Fruit fly (Drosophila melanogaster): ENCODE results near the gene CG16985.

Gene CG16985

dm6 chr3L:2578315-2578714 lies 20.8 kb upstream of the CG16985 start:
- TF ChIP-seq Pif1B (GFP tag; optimal IDR thresholded peaks at IDR 0.05), result no peak
- no peak for TF ChIP-seq CG13204 (GFP tag; optimal IDR thresholded peaks at IDR 0.05)

- TF ChIP-seq CG32121 (GFP tag; IDR thresholded peaks at IDR 0.05) (peak; percentile 69; the same call in 1 of the 2 replicates), gl (tag; optimal IDR thresholded peaks at IDR 0.05) (no peak), CG34367 (tag; optimal IDR thresholded peaks at IDR 0.05) (no peak), Ets98B (GFP tag; IDR thresholded peaks at IDR 0.05) (peak; percentile 72), EcR (GFP tag; optimal IDR thresholded peaks at IDR 0.05) (no peak), Snoo (tag; optimal IDR thresholded peaks at IDR 0.05) (no peak), CG10348 (GFP tag; IDR thresholded peaks at IDR 0.05) (no peak), CG15710 (tag; optimal IDR thresholded peaks at IDR 0.05) (peak; percentile 4), Pif1B (GFP tag; optimal IDR thresholded peaks at IDR 0.05) (peak; percentile 30), CG12605 (GFP tag; IDR thresholded peaks at IDR 0.05) (peak; percentile 65), Pif1A (GFP tag; optimal IDR thresholded peaks at IDR 0.05) (peak; percentile 48), rn (GFP tag; IDR thresholded peaks at IDR 0.05) (peak; percentile 58), CG9948 (tag; optimal IDR thresholded peaks at IDR 0.05) (peak; percentile 28), fd96Ca (GFP tag; IDR thresholded peaks at IDR 0.05) (no peak), CG14655 (GFP tag; optimal IDR thresholded peaks at IDR 0.05) (peak; percentile 82), CG4496 (GFP tag; IDR thresholded peaks at IDR 0.05) (peak; percentile 66), CG8159 (tag; optimal IDR thresholded peaks at IDR 0.05) (no peak), CG17806 (tag; optimal IDR thresholded peaks at IDR 0.05) (peak; percentile 22), CG8301 (tag; optimal IDR thresholded peaks at IDR 0.05) (peak; percentile 75), D1 (tag; optimal IDR thresholded peaks at IDR 0.05) (no peak), CG13204 (GFP tag; optimal IDR thresholded peaks at IDR 0.05) (no peak)
These were observed 20.4 kb upstream of the CG16985 start for dm6 chr3L:2578737-2579136.

dm6 chr3L:2579557-2580224 lies 19.4 kb upstream of the CG16985 start:
- TF ChIP-seq D1 (tag; optimal IDR thresholded peaks at IDR 0.05) (no peak), EcR (GFP tag; optimal IDR thresholded peaks at IDR 0.05) (peak; percentile 91)

dm6 chr3L:2581343-2581825 lies 17.7 kb upstream of the CG16985 start:
- TF ChIP-seq CG15710 (tag; optimal IDR thresholded peaks at IDR 0.05), result peak; percentile 56
- peak; percentile 63 for TF ChIP-seq Pif1B (GFP tag; optimal IDR thresholded peaks at IDR 0.05)
- TF ChIP-seq Pif1A (GFP tag; optimal IDR thresholded peaks at IDR 0.05), result peak; percentile 68
- peak; percentile 93 for TF ChIP-seq CG8301 (tag; optimal IDR thresholded peaks at IDR 0.05)
- peak; percentile 70 for TF ChIP-seq CG8159 (tag; optimal IDR thresholded peaks at IDR 0.05)
- TF ChIP-seq CG32121 (GFP tag; IDR thresholded peaks at IDR 0.05), result peak; percentile 88
- peak; percentile 65 for TF ChIP-seq CG9948 (tag; optimal IDR thresholded peaks at IDR 0.05)
- peak; percentile 63 for TF ChIP-seq CG10348 (GFP tag; IDR thresholded peaks at IDR 0.05)
- TF ChIP-seq gl (tag; optimal IDR thresholded peaks at IDR 0.05), result peak; percentile 34
- TF ChIP-seq CG12605 (GFP tag; IDR thresholded peaks at IDR 0.05), result peak; percentile 73
- TF ChIP-seq rn (GFP tag; IDR thresholded peaks at IDR 0.05), result peak; percentile 30; the same call in 1 of the 2 replicates
- peak; percentile 54 for TF ChIP-seq Snoo (tag; optimal IDR thresholded peaks at IDR 0.05)
- TF ChIP-seq CG34367 (tag; optimal IDR thresholded peaks at IDR 0.05), result peak; percentile 7
- no peak for TF ChIP-seq EcR (GFP tag; optimal IDR thresholded peaks at IDR 0.05)
- peak; percentile 87 for TF ChIP-seq Ets98B (GFP tag; IDR thresholded peaks at IDR 0.05)
- TF ChIP-seq fd96Ca (GFP tag; IDR thresholded peaks at IDR 0.05), result peak; percentile 83
- TF ChIP-seq D1 (tag; optimal IDR thresholded peaks at IDR 0.05), result no peak
- TF ChIP-seq CG4496 (GFP tag; IDR thresholded peaks at IDR 0.05), result peak; percentile 75
- TF ChIP-seq CG13204 (GFP tag; optimal IDR thresholded peaks at IDR 0.05), result no peak
- peak; percentile 86 for TF ChIP-seq CG14655 (GFP tag; optimal IDR thresholded peaks at IDR 0.05)
- TF ChIP-seq CG17806 (tag; optimal IDR thresholded peaks at IDR 0.05), result peak; percentile 66

- TF ChIP-seq Ets98B (GFP tag; IDR thresholded peaks at IDR 0.05) (no peak; the same call in 1 of the 2 replicates), CG12605 (GFP tag; IDR thresholded peaks at IDR 0.05) (no peak), CG17806 (tag; optimal IDR thresholded peaks at IDR 0.05) (peak; percentile 9), EcR (GFP tag; optimal IDR thresholded peaks at IDR 0.05) (no peak), CG10348 (GFP tag; IDR thresholded peaks at IDR 0.05) (no peak; the same call in 1 of the 2 replicates), fd96Ca (GFP tag; IDR thresholded peaks at IDR 0.05) (no peak), CG32121 (GFP tag; IDR thresholded peaks at IDR 0.05) (peak; percentile 11), CG8301 (tag; optimal IDR thresholded peaks at IDR 0.05) (no peak), CG9948 (tag; optimal IDR thresholded peaks at IDR 0.05) (no peak), gl (tag; optimal IDR thresholded peaks at IDR 0.05) (no peak)
These were observed 17.2 kb upstream of the CG16985 start for dm6 chr3L:2581857-2582256.

- peak; percentile 80 for TF ChIP-seq CG8301 (tag; optimal IDR thresholded peaks at IDR 0.05)
- TF ChIP-seq CG34367 (tag; optimal IDR thresholded peaks at IDR 0.05), result peak; percentile 8
- peak; percentile 32 for TF ChIP-seq CG8159 (tag; optimal IDR thresholded peaks at IDR 0.05)
- TF ChIP-seq CG12605 (GFP tag; IDR thresholded peaks at IDR 0.05), result peak; percentile 78
- no peak for TF ChIP-seq gl (tag; optimal IDR thresholded peaks at IDR 0.05)
- TF ChIP-seq CG15710 (tag; optimal IDR thresholded peaks at IDR 0.05), result no peak
- TF ChIP-seq D1 (tag; optimal IDR thresholded peaks at IDR 0.05), result no peak
- TF ChIP-seq CG9948 (tag; optimal IDR thresholded peaks at IDR 0.05), result peak; percentile 41
- no peak for TF ChIP-seq EcR (GFP tag; optimal IDR thresholded peaks at IDR 0.05)
- 0 out of 2 replicates have a peak, but pooled peaks have one; percentile 14 for TF ChIP-seq CG10348 (GFP tag; IDR thresholded peaks at IDR 0.05)
- TF ChIP-seq CG4496 (GFP tag; IDR thresholded peaks at IDR 0.05), result peak; percentile 89
- TF ChIP-seq CG32121 (GFP tag; IDR thresholded peaks at IDR 0.05), result peak; percentile 69
- TF ChIP-seq CG13204 (GFP tag; optimal IDR thresholded peaks at IDR 0.05), result no peak
- TF ChIP-seq Pif1B (GFP tag; optimal IDR thresholded peaks at IDR 0.05), result peak; percentile 36
- TF ChIP-seq Ets98B (GFP tag; IDR thresholded peaks at IDR 0.05), result peak; percentile 91
- TF ChIP-seq Snoo (tag; optimal IDR thresholded peaks at IDR 0.05), result no peak
- TF ChIP-seq Pif1A (GFP tag; optimal IDR thresholded peaks at IDR 0.05), result peak; percentile 55
- peak; percentile 30; the same call in 1 of the 2 replicates for TF ChIP-seq rn (GFP tag; IDR thresholded peaks at IDR 0.05)
- peak; percentile 66 for TF ChIP-seq CG14655 (GFP tag; optimal IDR thresholded peaks at IDR 0.05)
- peak; percentile 92 for TF ChIP-seq fd96Ca (GFP tag; IDR thresholded peaks at IDR 0.05)
- TF ChIP-seq CG17806 (tag; optimal IDR thresholded peaks at IDR 0.05), result peak; percentile 43
These were observed 16.8 kb upstream of the CG16985 start for dm6 chr3L:2582290-2582689.

Data from whole organism, pupa.